Worm (Caenorhabditis elegans): ENCODE results near the gene Y45F10B.13.

Y45F10B.13 gene

ce11 chrIV:13549350-13549749 lies 12.2 kb downstream of the Y45F10B.13 start (continued):
- peak; percentile 26 for TF ChIP-seq npax-4 (tag; optimal IDR thresholded peaks at IDR 0.05)
- TF ChIP-seq K02D7.2 (tag; optimal IDR thresholded peaks at IDR 0.05), result peak; percentile 20
- TF ChIP-seq che-1 (tag; optimal IDR thresholded peaks at IDR 0.05), result peak; percentile 42
- TF ChIP-seq pax-1 (tag; optimal IDR thresholded peaks at IDR 0.05), result no peak
- TF ChIP-seq mec-3 (tag; optimal IDR thresholded peaks at IDR 0.05; ENCODE audit: borderline replicate concordance), result no peak
- no peak for TF ChIP-seq unc-55 (GFP tag; optimal IDR thresholded peaks at IDR 0.05)
- no peak for TF ChIP-seq ceh-9 (tag; optimal IDR thresholded peaks at IDR 0.05)

- TF ChIP-seq pax-1 (tag; optimal IDR thresholded peaks at IDR 0.05) (no peak), sox-2 (GFP tag; IDR thresholded peaks at IDR 0.05) (no peak), zip-5 (tag; optimal IDR thresholded peaks at IDR 0.05) (no peak), pha-2 (tag; optimal IDR thresholded peaks at IDR 0.05) (no peak), pros-1 (tag; optimal IDR thresholded peaks at IDR 0.05) (no peak), hlh-15 (tag; optimal IDR thresholded peaks at IDR 0.05) (no peak), ahr-1 (tag; optimal IDR thresholded peaks at IDR 0.05) (no peak), dve-1 (tag; optimal IDR thresholded peaks at IDR 0.05) (no peak), ref-2 (tag; optimal IDR thresholded peaks at IDR 0.05) (no peak), unc-55 (GFP tag; optimal IDR thresholded peaks at IDR 0.05) (no peak), sdc-2 (tag; optimal IDR thresholded peaks at IDR 0.05) (no peak), mec-3 (tag; optimal IDR thresholded peaks at IDR 0.05; ENCODE audit: borderline replicate concordance) (no peak), ceh-30 (tag; optimal IDR thresholded peaks at IDR 0.05) (no peak), ztf-16 (tag; optimal IDR thresholded peaks at IDR 0.05) (no peak), hlh-6 (tag; optimal IDR thresholded peaks at IDR 0.05) (no peak), ceh-18 (tag; optimal IDR thresholded peaks at IDR 0.05) (no peak), lin-11 (tag; optimal IDR thresholded peaks at IDR 0.05) (no peak), pha-4 (tag; optimal IDR thresholded peaks at IDR 0.05) (no peak), fkh-10 (GFP tag; optimal IDR thresholded peaks at IDR 0.05) (no peak), T23F11.4 (GFP tag; optimal IDR thresholded peaks at IDR 0.05) (no peak)
These were observed 13.3 kb downstream of the Y45F10B.13 start, which contains the start of gene F52G2.3 for ce11 chrIV:13548188-13548587. Gene F52G2.3 (minus strand): TSS chrIV:13548230.

- TF ChIP-seq sox-2 (GFP tag; IDR thresholded peaks at IDR 0.05), result no peak
- no peak for TF ChIP-seq hlh-8 (tag; optimal IDR thresholded peaks at IDR 0.05)
- no peak for TF ChIP-seq tbx-7 (tag; optimal IDR thresholded peaks at IDR 0.05)
- no peak for TF ChIP-seq sdc-2 (tag; optimal IDR thresholded peaks at IDR 0.05)
- no peak for TF ChIP-seq ceh-34 (tag; optimal IDR thresholded peaks at IDR 0.05)
- TF ChIP-seq nhr-232 (tag; optimal IDR thresholded peaks at IDR 0.05), result no peak
- TF ChIP-seq ceh-22 (tag; optimal IDR thresholded peaks at IDR 0.05), result no peak
- TF ChIP-seq unc-86 (tag; optimal IDR thresholded peaks at IDR 0.05), result no peak
- no peak for TF ChIP-seq nhr-11 (tag; optimal IDR thresholded peaks at IDR 0.05)
- TF ChIP-seq ceh-2 (tag; optimal IDR thresholded peaks at IDR 0.05), result no peak
- no peak for TF ChIP-seq sox-4 (tag; optimal IDR thresholded peaks at IDR 0.05)
- no peak for TF ChIP-seq npax-4 (tag; optimal IDR thresholded peaks at IDR 0.05)
- no peak for TF ChIP-seq che-1 (tag; optimal IDR thresholded peaks at IDR 0.05)
- TF ChIP-seq ceh-9 (tag; optimal IDR thresholded peaks at IDR 0.05), result no peak
- TF ChIP-seq ama-1 (optimal IDR thresholded peaks at IDR 0.05), result no peak
- no peak for TF ChIP-seq elt-4 (tag; optimal IDR thresholded peaks at IDR 0.05)
- TF ChIP-seq ztf-16 (tag; optimal IDR thresholded peaks at IDR 0.05), result no peak
- TF ChIP-seq hlh-6 (tag; optimal IDR thresholded peaks at IDR 0.05), result no peak
- no peak for TF ChIP-seq dmd-4 (tag; optimal IDR thresholded peaks at IDR 0.05; ENCODE audit: borderline replicate concordance)
These were observed 21.4 kb downstream of the Y45F10B.13 start, which contains the start of gene rsd-2 for ce11 chrIV:13540165-13540564. Gene rsd-2 (minus strand): TSS chrIV:13540265.

ce11 chrIV:13538901-13539300 lies 22.6 kb downstream of the Y45F10B.13 start:
- no peak for TF ChIP-seq sdc-2 (tag; optimal IDR thresholded peaks at IDR 0.05)
- no peak for TF ChIP-seq zip-5 (tag; optimal IDR thresholded peaks at IDR 0.05)
- no peak for TF ChIP-seq odd-2 (tag; optimal IDR thresholded peaks at IDR 0.05)
- no peak for TF ChIP-seq gmeb-2 (tag; optimal IDR thresholded peaks at IDR 0.05)
- no peak for TF ChIP-seq ama-1 (optimal IDR thresholded peaks at IDR 0.05)
- TF ChIP-seq ceh-2 (tag; optimal IDR thresholded peaks at IDR 0.05), result no peak
- TF ChIP-seq pat-9 (tag; optimal IDR thresholded peaks at IDR 0.05), result no peak
- no peak for TF ChIP-seq T23F11.4 (GFP tag; optimal IDR thresholded peaks at IDR 0.05)
- no peak for TF ChIP-seq pros-1 (tag; optimal IDR thresholded peaks at IDR 0.05)
- TF ChIP-seq rnt-1 (tag; optimal IDR thresholded peaks at IDR 0.05), result no peak
- no peak for TF ChIP-seq F13H6.1 (tag; optimal IDR thresholded peaks at IDR 0.05)
- no peak for TF ChIP-seq tbx-7 (tag; optimal IDR thresholded peaks at IDR 0.05)
- no peak for TF ChIP-seq pha-4 (tag; optimal IDR thresholded peaks at IDR 0.05)
- no peak for TF ChIP-seq ref-2 (tag; optimal IDR thresholded peaks at IDR 0.05)
- TF ChIP-seq Y22D7AL.16 (tag; optimal IDR thresholded peaks at IDR 0.05), result no peak
